Fruit fly (Drosophila melanogaster) whole organism, embryonic: ENCODE data around the gene CG11168.

Experiments used
- Antp ChIP-seq: fragments of 200-800 bp; sonication (Bioruptor generic); optimal IDR thresholded peaks from 3 replicates; lab custom pipeline; 2016; ENCODE audit warnings: missing biosample characterization, missing genetic modification characterization
- Asciz ChIP-seq: fragments of 200-800 bp; sonication (Bioruptor generic); optimal IDR thresholded peaks from 2 replicates; lab custom pipeline; 2017; ENCODE audit warnings: missing biosample characterization, mild to moderate bottlenecking, missing genetic modification characterization, missing genetic modification reagents
- BtbVII ChIP-seq: fragments of 200-800 bp; sonication (Bioruptor generic); optimal IDR thresholded peaks from 3 replicates; lab custom pipeline; 2017; ENCODE audit warnings: missing biosample characterization, mild to moderate bottlenecking, missing genetic modification characterization
- Bteb2 ChIP-seq: fragments of 200-800 bp; sonication (Bioruptor generic); optimal IDR thresholded peaks from 2 replicates; lab custom pipeline; 2016; ENCODE audit warnings: missing biosample characterization, missing genetic modification characterization
- CG10565 ChIP-seq: fragments of 200-800 bp; sonication (Bioruptor generic); optimal IDR thresholded peaks from 3 replicates; lab custom pipeline; 2016; ENCODE audit warnings: missing biosample characterization, mild to moderate bottlenecking, missing genetic modification characterization
- CG12744 ChIP-seq: fragments of 200-800 bp; sonication (Bioruptor generic); optimal IDR thresholded peaks from 2 replicates; lab custom pipeline; 2016; ENCODE audit warnings: missing biosample characterization, missing genetic modification characterization
- CG13894 ChIP-seq: fragments of 200-800 bp; sonication (Bioruptor generic); optimal IDR thresholded peaks from 3 replicates; lab custom pipeline; 2018; ENCODE audit warnings: missing biosample characterization, mild to moderate bottlenecking, missing genetic modification characterization, moderate library complexity
- CG1603 ChIP-seq: fragments of 200-800 bp; sonication (Bioruptor generic); optimal IDR thresholded peaks from 2 replicates; lab custom pipeline; 2019; ENCODE audit warnings: missing biosample characterization, mild to moderate bottlenecking, missing genetic modification characterization, moderate library complexity
- CG1792 ChIP-seq: fragments of 200-800 bp; sonication (Bioruptor generic); optimal IDR thresholded peaks from 2 replicates; lab custom pipeline; 2016; ENCODE audit warnings: missing biosample characterization, missing genetic modification characterization
- CG18599 ChIP-seq: fragments of 200-800 bp; sonication (Bioruptor generic); optimal IDR thresholded peaks from 3 replicates; lab custom pipeline; 2017; ENCODE audit warnings: missing biosample characterization, missing genetic modification characterization, mild to moderate bottlenecking, moderate library complexity, missing genetic modification reagents
- CG18619 ChIP-seq: fragments of 200-800 bp; sonication (Bioruptor generic); optimal IDR thresholded peaks from 3 replicates; lab custom pipeline; 2017; ENCODE audit warnings: missing biosample characterization, mild to moderate bottlenecking, missing genetic modification characterization
- CG2120 ChIP-seq: fragments of 200-800 bp; sonication (Bioruptor generic); optimal IDR thresholded peaks from 3 replicates; lab custom pipeline; 2016; ENCODE audit warnings: missing biosample characterization, missing genetic modification characterization
- CG3407 ChIP-seq: fragments of 200-800 bp; sonication (Bioruptor generic); optimal IDR thresholded peaks from 2 replicates; lab custom pipeline; 2018; ENCODE audit warnings: missing biosample characterization, mild to moderate bottlenecking, missing genetic modification characterization
- CG4282 ChIP-seq: fragments of 200-800 bp; sonication (Bioruptor generic); optimal IDR thresholded peaks from 2 replicates; lab custom pipeline; 2016; ENCODE audit warnings: missing biosample characterization, missing genetic modification characterization
- CG6654 ChIP-seq: fragments of 200-800 bp; sonication (Bioruptor generic); optimal IDR thresholded peaks from 2 replicates; lab custom pipeline; 2017; ENCODE audit warnings: missing biosample characterization, mild to moderate bottlenecking, missing genetic modification characterization
- CG7786 ChIP-seq: fragments of 200-800 bp; sonication (Bioruptor generic); optimal IDR thresholded peaks from 2 replicates; lab custom pipeline; 2016; ENCODE audit warnings: missing biosample characterization, missing genetic modification characterization
- CG7963 ChIP-seq: fragments of 200-800 bp; sonication (Bioruptor generic); IDR thresholded peaks from 3 replicates; pipeline ENCODE4 v1.3.6; 2022; ENCODE audit warnings: missing biosample characterization, missing genetic modification characterization; ENCODE audit not compliant: partially characterized antibody
- CG8765 ChIP-seq: fragments of 200-800 bp; sonication (Bioruptor generic); IDR thresholded peaks from 2 replicates; pipeline ENCODE4 v1.3.6; 2022; ENCODE audit warnings: missing biosample characterization, missing genetic modification characterization
- CG9932 ChIP-seq: fragments of 200-800 bp; sonication (Bioruptor generic); IDR thresholded peaks from 2 replicates; pipeline ENCODE4 v1.3.6; 2022; ENCODE audit warnings: missing biosample characterization, missing genetic modification characterization
- CrebB ChIP-seq: fragments of 200-800 bp; sonication (Bioruptor generic); optimal IDR thresholded peaks from 3 replicates; lab custom pipeline; 2018; ENCODE audit warnings: missing biosample characterization, mild to moderate bottlenecking, missing genetic modification characterization
- D ChIP-seq, 2 experiments: fragments of 200-800 bp in 1 of 2; fragments of >200 bp in 1 of 2; sonication (Bioruptor generic) in 1 of 2; optimal IDR thresholded peaks; 2 replicates in 1 of 2; 3 replicates in 1 of 2; lab custom pipeline; 2017; ENCODE audit warnings: mild to moderate bottlenecking in 1 of 2, missing biosample characterization in 1 of 2, missing genetic modification characterization in 1 of 2, missing genetic modification reagents in 1 of 2
- D19A ChIP-seq: fragments of 200-800 bp; optimal IDR thresholded peaks from 3 replicates; lab custom pipeline; 2019; ENCODE audit warnings: missing biosample characterization, mild to moderate bottlenecking, missing genetic modification characterization, moderate library complexity
- Dbx ChIP-seq: fragments of 200-800 bp; sonication (Bioruptor generic); IDR thresholded peaks from 3 replicates; pipeline ENCODE4 v1.3.6; 2022; ENCODE audit warnings: missing biosample characterization, missing genetic modification characterization
- Dll ChIP-seq: fragments of 200-800 bp; sonication (Bioruptor generic); IDR thresholded peaks from 4 replicates; pipeline ENCODE4 v1.3.6; 2022; ENCODE audit warnings: missing biosample characterization, missing genetic modification characterization; ENCODE audit not compliant: partially characterized antibody
- Hmr ChIP-seq: fragments of 200-800 bp; sonication (Bioruptor generic); optimal IDR thresholded peaks from 3 replicates; lab custom pipeline; 2017; ENCODE audit warnings: mild to moderate bottlenecking, missing biosample characterization, missing genetic modification reagents, missing genetic modification characterization
- Hr3 ChIP-seq: fragments of 200-800 bp; sonication (Bioruptor generic); optimal IDR thresholded peaks from 3 replicates; lab custom pipeline; 2016; ENCODE audit warnings: missing biosample characterization, missing genetic modification characterization
- Lpt ChIP-seq: fragments of >200 bp; optimal IDR thresholded peaks from 2 replicates; lab custom pipeline; 2018; ENCODE audit warnings: missing biosample characterization, missing genetic modification characterization
- Max ChIP-seq: fragments of 200-800 bp; sonication (Bioruptor generic); optimal IDR thresholded peaks from 2 replicates; lab custom pipeline; 2016; ENCODE audit warnings: missing biosample characterization, mild to moderate bottlenecking, missing genetic modification characterization
- NFAT ChIP-seq: fragments of 200-800 bp; sonication (Bioruptor generic); IDR thresholded peaks from 2 replicates; pipeline ENCODE4 v1.3.6; 2022; ENCODE audit warnings: missing biosample characterization, missing genetic modification characterization
- NK7.1 ChIP-seq: fragments of 200-800 bp; sonication (Bioruptor generic); optimal IDR thresholded peaks from 3 replicates; lab custom pipeline; 2016; ENCODE audit warnings: missing biosample characterization, missing genetic modification characterization
- Poxn ChIP-seq: fragments of 200-800 bp; sonication (Bioruptor generic); IDR thresholded peaks from 2 replicates; pipeline ENCODE4 v1.3.6; 2022; ENCODE audit warnings: missing biosample characterization, missing genetic modification characterization
- Rfx ChIP-seq: fragments of 200-800 bp; sonication (Bioruptor generic); IDR thresholded peaks from 2 replicates; pipeline ENCODE4 v1.3.6; 2022; ENCODE audit warnings: missing biosample characterization, missing genetic modification characterization
- Vsx1 ChIP-seq: fragments of 200-800 bp; sonication (Bioruptor generic); optimal IDR thresholded peaks from 2 replicates; lab custom pipeline; 2017; ENCODE audit warnings: missing biosample characterization, mild to moderate bottlenecking, missing genetic modification characterization, missing genetic modification reagents
- Xrp1 ChIP-seq: fragments of 200-800 bp; sonication (Bioruptor generic); IDR thresholded peaks from 2 replicates; pipeline ENCODE4 v1.3.6; 2022; ENCODE audit warnings: missing biosample characterization, missing genetic modification characterization
- amos ChIP-seq: fragments of 200-800 bp; sonication (Bioruptor generic); IDR thresholded peaks from 2 replicates; pipeline ENCODE4 v1.3.6; 2022; ENCODE audit warnings: missing biosample characterization, missing genetic modification characterization; ENCODE audit not compliant: partially characterized antibody
- ato ChIP-seq: fragments of 200-800 bp; sonication (Bioruptor generic); IDR thresholded peaks from 2 replicates; pipeline ENCODE4 v1.3.6; 2022; ENCODE audit warnings: missing biosample characterization, missing genetic modification characterization; ENCODE audit not compliant: partially characterized antibody
- br ChIP-seq: fragments of >200 bp; optimal IDR thresholded peaks from 2 replicates; lab custom pipeline; 2017
- croc ChIP-seq: fragments of 200-800 bp; sonication (Bioruptor generic); conservative IDR thresholded peaks from 3 replicates; pipeline ENCODE4 v1.3.6; 2022; ENCODE audit warnings: missing biosample characterization, missing genetic modification characterization
- fru ChIP-seq: fragments of >200 bp; optimal IDR thresholded peaks from 2 replicates; lab custom pipeline; 2017
- jing ChIP-seq: fragments of 200-800 bp; sonication (Bioruptor generic); optimal IDR thresholded peaks from 2 replicates; lab custom pipeline; 2018; ENCODE audit warnings: missing biosample characterization, mild to moderate bottlenecking, missing genetic modification characterization
- kni ChIP-seq: fragments of 200-800 bp; sonication (Bioruptor generic); optimal IDR thresholded peaks from 3 replicates; lab custom pipeline; 2017; ENCODE audit warnings: mild to moderate bottlenecking, missing biosample characterization, missing genetic modification reagents, missing genetic modification characterization
- nmo ChIP-seq: fragments of 200-800 bp; sonication (Bioruptor generic); optimal IDR thresholded peaks from 2 replicates; lab custom pipeline; 2018; ENCODE audit warnings: missing biosample characterization, mild to moderate bottlenecking, missing genetic modification characterization, moderate library complexity
- odd ChIP-seq: fragments of 200-800 bp; sonication (Bioruptor generic); optimal IDR thresholded peaks from 2 replicates; lab custom pipeline; 2017; ENCODE audit warnings: missing biosample characterization, mild to moderate bottlenecking, missing genetic modification characterization
- otp ChIP-seq: fragments of 200-800 bp; sonication (Bioruptor generic); IDR thresholded peaks from 3 replicates; pipeline ENCODE4, ENCODE4 v1.3.6; 2022; ENCODE audit warnings: missing biosample characterization, missing genetic modification characterization
- pros ChIP-seq: fragments of 200-800 bp; sonication (Bioruptor generic); optimal IDR thresholded peaks from 3 replicates; lab custom pipeline; 2019; ENCODE audit warnings: missing biosample characterization, mild to moderate bottlenecking, missing genetic modification characterization, moderate library complexity
- sens-2 ChIP-seq: fragments of 200-800 bp; sonication (Bioruptor generic); IDR thresholded peaks from 2 replicates; pipeline ENCODE4 v1.3.6; 2022; ENCODE audit warnings: missing biosample characterization, missing genetic modification characterization
- seq ChIP-seq: fragments of 200-800 bp; sonication (Bioruptor generic); IDR thresholded peaks from 2 replicates; pipeline ENCODE4 v1.3.6; 2022; ENCODE audit warnings: missing biosample characterization, missing genetic modification characterization
- twi ChIP-seq: fragments of 200-800 bp; optimal IDR thresholded peaks from 2 replicates; lab custom pipeline; 2019; ENCODE audit warnings: missing biosample characterization, mild to moderate bottlenecking, missing genetic modification characterization, moderate library complexity

CG11168 gene

dm6 chr3R:24944920-24945853 lies 27.3 kb downstream of the CG11168 start, which contains the start of the genes ssh and Nmnat (continued):
- no peak for TF ChIP-seq sens-2 (GFP tag; lab: Robert Waterston, UW)
- TF ChIP-seq Dll (GFP tag; lab: Robert Waterston, UW) = peak; percentile 95
- TF ChIP-seq seq = no peak
- peak; percentile 49 for TF ChIP-seq D (optimal IDR thresholded peaks at IDR 0.05; lab: Kevin White, UChicago)
- no peak for TF ChIP-seq D (GFP tag; optimal IDR thresholded peaks at IDR 0.05; lab: Kevin White, UChicago)
- no peak for TF ChIP-seq br
- TF ChIP-seq Max (GFP tag; lab: Kevin White, UChicago) = peak; percentile 48
- no peak for TF ChIP-seq CG6654 (GFP tag; lab: Kevin White, UChicago)
- TF ChIP-seq CG2120 (GFP tag; lab: Kevin White, UChicago) = peak; percentile 68
- TF ChIP-seq CG10565 (GFP tag; lab: Kevin White, UChicago) = no peak
- TF ChIP-seq Lpt = no peak
- peak; percentile 76; the same call in 2 of the 3 replicates for TF ChIP-seq CG7963 (GFP tag; lab: Robert Waterston, UW)
- TF ChIP-seq CG9932 (GFP tag; lab: Robert Waterston, UW) = peak; percentile 66
- TF ChIP-seq CG18599 = no peak
- TF ChIP-seq Poxn (GFP tag; lab: Robert Waterston, UW) = no peak
- TF ChIP-seq Xrp1 = peak; percentile 45; the same call in 1 of the 2 replicates
- peak; percentile 81 for TF ChIP-seq nmo (GFP tag; lab: Kevin White, UChicago)
- no peak for TF ChIP-seq NK7.1
- peak; percentile 91 for TF ChIP-seq amos (GFP tag; lab: Robert Waterston, UW)
- peak; percentile 24 for TF ChIP-seq CG12744 (GFP tag; lab: Kevin White, UChicago)
- peak; percentile 10 for TF ChIP-seq CG7786 (GFP tag; lab: Kevin White, UChicago)
- no peak for TF ChIP-seq CG13894 (tag; lab: Kevin White, UChicago)
- peak; percentile 22 for TF ChIP-seq Hr3 (GFP tag; lab: Kevin White, UChicago)
- TF ChIP-seq jing (GFP tag; lab: Kevin White, UChicago) = no peak
- TF ChIP-seq croc = no peak
- TF ChIP-seq Rfx (GFP tag; lab: Robert Waterston, UW) = peak; percentile 67
- TF ChIP-seq CrebB (tag; lab: Kevin White, UChicago) = no peak
- TF ChIP-seq Antp = no peak
- peak; percentile 26 for TF ChIP-seq CG18619
- TF ChIP-seq CG8765 (GFP tag; lab: Robert Waterston, UW) = no peak
- no peak for TF ChIP-seq odd (GFP tag; lab: Kevin White, UChicago)
- TF ChIP-seq otp (GFP tag; lab: Robert Waterston, UW) = no peak
- no peak for TF ChIP-seq Asciz (GFP tag; lab: Kevin White, UChicago)
- TF ChIP-seq CG3407 (GFP tag; lab: Kevin White, UChicago) = no peak
- no peak for TF ChIP-seq Vsx1 (GFP tag; lab: Kevin White, UChicago)
- TF ChIP-seq Hmr = no peak
- TF ChIP-seq NFAT (GFP tag; lab: Robert Waterston, UW) = no peak
- no peak for TF ChIP-seq kni
- TF ChIP-seq fru = no peak
- peak; percentile 63 for TF ChIP-seq ato (GFP tag; lab: Robert Waterston, UW)
- no peak for TF ChIP-seq pros (GFP tag; lab: Kevin White, UChicago)
- no peak; the same call in 2 of the 3 replicates for TF ChIP-seq Dbx (GFP tag; lab: Robert Waterston, UW)
- TF ChIP-seq CG1603 (tag; lab: Kevin White, UChicago) = peak; percentile 29
- no peak for TF ChIP-seq BtbVII (GFP tag; lab: Kevin White, UChicago)
- TF ChIP-seq CG1792 (GFP tag; lab: Kevin White, UChicago) = no peak
- no peak for TF ChIP-seq twi (tag; lab: Kevin White, UChicago)
- TF ChIP-seq D19A (tag; lab: Kevin White, UChicago) = no peak
- TF ChIP-seq CG4282 = no peak
- peak; percentile 24 for TF ChIP-seq Bteb2 (GFP tag; lab: Kevin White, UChicago)
- TF ChIP-seq, all 482 proteins: peak for 165
